Fruit fly (Drosophila melanogaster) whole organism, wandering third instar larva: ENCODE data around the gene Plp.

Experiments used
- CrebA ChIP-seq: fragments of 200-800 bp; sonication (Bioruptor generic); optimal IDR thresholded peaks from 2 replicates; lab custom pipeline; 2016; ENCODE audit warnings: missing biosample characterization, mild to moderate bottlenecking, missing genetic modification characterization, borderline replicate concordance
- Hnf4 ChIP-seq: fragments of 200-800 bp; sonication (Bioruptor generic); optimal IDR thresholded peaks from 2 replicates; lab custom pipeline; 2016; ENCODE audit warnings: missing biosample characterization, mild to moderate bottlenecking, missing genetic modification characterization
- Hr78 ChIP-seq: fragments of >200 bp; optimal IDR thresholded peaks from 2 replicates; lab custom pipeline; 2017; ENCODE audit warnings: missing biosample characterization, missing genetic modification characterization
- Mio ChIP-seq: sonication (Bioruptor generic); optimal IDR thresholded peaks from 2 replicates; lab custom pipeline; 2016; ENCODE audit warnings: missing biosample characterization, missing genetic modification characterization
- Myc ChIP-seq: fragments of >200 bp; optimal IDR thresholded peaks from 2 replicates; lab custom pipeline; 2017
- OdsH ChIP-seq: fragments of 200-800 bp; sonication (Bioruptor generic); optimal IDR thresholded peaks from 2 replicates; lab custom pipeline; 2016; ENCODE audit warnings: missing biosample characterization, mild to moderate bottlenecking, missing genetic modification characterization
- Rel ChIP-seq, 2 experiments: fragments of 200-800 bp; sonication (Bioruptor generic) in 1 of 2; optimal IDR thresholded peaks; 2 replicates in 1 of 2; 3 replicates in 1 of 2; lab custom pipeline; 2016 to 2019; ENCODE audit warnings: mild to moderate bottlenecking in 2 of 2, missing biosample characterization in 2 of 2, missing genetic modification characterization in 2 of 2, moderate library complexity in 1 of 2
- Vsx2 ChIP-seq: fragments of 200-300, 225-300 bp; sonication (Bioruptor generic); optimal IDR thresholded peaks from 2 replicates; lab custom pipeline; 2018; ENCODE audit warnings: missing biosample characterization, missing genetic modification characterization; ENCODE audit not compliant: partially characterized antibody
- fru ChIP-seq: fragments of 200-800 bp; sonication (Bioruptor generic); optimal IDR thresholded peaks from 3 replicates; lab custom pipeline; 2016; ENCODE audit warnings: missing biosample characterization, mild to moderate bottlenecking, missing genetic modification characterization
- h ChIP-seq: fragments of 200-800 bp; sonication (Bioruptor generic); optimal IDR thresholded peaks from 3 replicates; lab custom pipeline; 2016; ENCODE audit warnings: missing biosample characterization, mild to moderate bottlenecking, missing genetic modification characterization
- pan ChIP-seq: fragments of >200 bp; optimal IDR thresholded peaks from 2 replicates; lab custom pipeline; 2017
- sv ChIP-seq: fragments of 200-800 bp; sonication (Bioruptor generic); optimal IDR thresholded peaks from 3 replicates; lab custom pipeline; 2016; ENCODE audit warnings: missing biosample characterization, missing genetic modification characterization
- woc ChIP-seq: sonication (Bioruptor generic); optimal IDR thresholded peaks from 2 replicates; lab custom pipeline; 2016; ENCODE audit warnings: missing biosample characterization, mild to moderate bottlenecking, missing genetic modification characterization

DNA sequence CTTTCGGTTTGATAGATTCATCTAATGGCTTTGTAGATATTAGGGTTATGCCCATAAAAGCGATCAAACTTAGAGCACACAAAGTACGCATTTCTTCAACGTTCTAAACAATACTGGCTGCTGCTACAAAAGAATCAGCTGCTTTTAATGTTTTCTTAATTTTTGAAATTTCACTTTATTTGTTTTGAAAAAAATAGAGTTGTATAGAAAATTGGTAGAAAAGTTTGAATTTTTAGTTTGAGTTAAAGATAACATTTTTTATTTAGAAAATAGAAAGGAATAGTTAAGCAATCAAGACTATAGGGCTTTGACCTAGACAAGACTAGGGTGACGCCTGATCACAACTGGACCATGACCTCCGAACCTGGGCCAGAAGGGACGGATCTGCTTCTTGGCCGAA lies 44.4 kb downstream of the Plp start, which contains the start of gene CG18581:
- TF ChIP-seq Myc (no peak), woc (GFP tag; lab: Kevin White, UChicago) (no peak), fru (GFP tag; lab: Kevin White, UChicago) (no peak), Mio (GFP tag; lab: Kevin White, UChicago) (no peak), Vsx2 (no peak), Hr78 (GFP tag; lab: Kevin White, UChicago) (no peak), pan (no peak), Hnf4 (no peak), h (GFP tag; lab: Kevin White, UChicago) (no peak), CrebA (GFP tag; lab: Kevin White, UChicago) (no peak), Rel (GFP tag; optimal IDR thresholded peaks at IDR 0.05; lab: Kevin White, UChicago) (no peak), Rel (tag; optimal IDR thresholded peaks at IDR 0.05; lab: Kevin White, UChicago) (no peak), OdsH (no peak), sv (GFP tag; lab: Kevin White, UChicago) (no peak)
